Fruit fly (Drosophila melanogaster): ENCODE measurements around the gene CG1354.

DNA sequence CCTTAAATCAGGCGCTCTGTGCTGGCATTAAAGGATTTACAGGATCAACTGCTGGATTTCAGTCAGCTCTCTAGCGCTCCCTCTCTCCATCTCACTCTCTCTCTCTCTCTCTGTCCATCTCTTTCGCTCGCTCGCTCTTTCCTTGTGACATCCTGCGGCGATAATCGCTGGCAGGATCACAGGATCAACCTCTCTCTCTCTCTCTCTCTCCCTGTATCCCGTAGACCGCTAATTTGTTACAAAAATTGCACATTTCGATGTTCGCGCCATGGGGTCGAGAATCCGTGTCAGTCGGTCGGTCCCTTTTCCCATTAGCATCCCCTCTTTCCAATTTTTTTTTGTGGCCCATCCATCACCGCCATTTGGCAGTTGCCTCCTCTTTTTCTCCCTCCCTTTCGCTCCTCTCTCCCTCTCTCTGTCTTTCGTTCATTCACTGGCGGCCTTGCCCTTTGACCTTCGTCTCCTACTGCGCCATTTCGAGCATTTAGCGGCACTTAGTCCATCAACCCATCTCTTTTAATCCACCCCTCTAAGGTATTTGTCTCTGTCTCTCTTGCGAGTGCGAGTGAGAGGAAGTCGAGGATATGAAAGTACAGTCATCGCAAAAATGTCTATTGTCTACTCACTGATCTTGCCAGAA is 34.4 kb upstream of the CG1354 start:
- TF ChIP-seq psq (optimal IDR thresholded peaks at IDR 0.05) (no peak), Myc (optimal IDR thresholded peaks at IDR 0.05) (no peak), insv (optimal IDR thresholded peaks at IDR 0.05) (no peak), ttk (optimal IDR thresholded peaks at IDR 0.05) (no peak), h (optimal IDR thresholded peaks at IDR 0.05) (no peak)

Data from Kc167 (cell line).